Worm (Caenorhabditis elegans) whole organism, late embryonic: ENCODE data around the gene nhr-13.

Experiments used
- C08G9.2 ChIP-seq: sonication (generic microtip); optimal IDR thresholded peaks from 2 replicates; lab custom pipeline; 2016; ENCODE audit warnings: mild to moderate bottlenecking, missing genetic modification characterization, moderate library complexity, missing compliant biosample characterization
- C38D4.7 ChIP-seq: fragments of 200-800 bp; sonication (Bioruptor generic); optimal IDR thresholded peaks from 2 replicates; lab custom pipeline; 2018; ENCODE audit warnings: mild to moderate bottlenecking, missing genetic modification characterization, moderate library complexity, missing compliant biosample characterization
- F13H6.1 ChIP-seq: sonication (generic microtip); optimal IDR thresholded peaks from 2 replicates; lab custom pipeline; 2016; ENCODE audit warnings: missing genetic modification characterization, missing compliant biosample characterization
- K09A11.1 ChIP-seq: sonication (generic microtip); optimal IDR thresholded peaks from 2 replicates; lab custom pipeline; 2017; ENCODE audit warnings: antibody characterized with exemption, mild to moderate bottlenecking, missing genetic modification characterization, missing compliant biosample characterization; ENCODE audit not compliant: insufficient read depth
- Y22D7AL.16 ChIP-seq: sonication (generic microtip); optimal IDR thresholded peaks from 2 replicates; lab custom pipeline; 2016; ENCODE audit warnings: missing genetic modification characterization, missing compliant biosample characterization
- ahr-1 ChIP-seq: sonication (generic microtip); optimal IDR thresholded peaks from 2 replicates; lab custom pipeline; 2016; ENCODE audit warnings: missing genetic modification characterization, missing compliant biosample characterization
- ceh-19 ChIP-seq: fragments of 200-800 bp; sonication (Bioruptor generic); optimal IDR thresholded peaks from 2 replicates; lab custom pipeline; 2018; ENCODE audit warnings: mild to moderate bottlenecking, missing genetic modification characterization, missing compliant biosample characterization
- ceh-22 ChIP-seq: sonication (generic microtip); optimal IDR thresholded peaks from 2 replicates; lab custom pipeline; 2017; ENCODE audit warnings: missing biosample characterization, missing genetic modification characterization
- ceh-30 ChIP-seq: fragments of 150-350 bp; optimal IDR thresholded peaks from 2 replicates; lab custom pipeline; 2014; ENCODE audit warnings: missing biosample characterization, missing genetic modification characterization
- ceh-31 ChIP-seq: sonication (generic microtip); optimal IDR thresholded peaks from 2 replicates; lab custom pipeline; 2016; ENCODE audit warnings: missing genetic modification characterization, missing compliant biosample characterization
- ceh-34 ChIP-seq: sonication (generic microtip); optimal IDR thresholded peaks from 2 replicates; lab custom pipeline; 2016; ENCODE audit warnings: mild to moderate bottlenecking, missing genetic modification characterization, missing compliant biosample characterization
- ceh-45 ChIP-seq: fragments of 200-800 bp; sonication (Bioruptor generic); IDR thresholded peaks from 2 replicates; pipeline ENCODE4 v1.3.6; 2022; ENCODE audit warnings: missing genetic modification reagents, missing genetic modification characterization, missing compliant biosample characterization
- che-1 ChIP-seq: sonication (generic microtip); optimal IDR thresholded peaks from 2 replicates; lab custom pipeline; 2016; ENCODE audit warnings: mild to moderate bottlenecking, missing genetic modification characterization, missing compliant biosample characterization
- dmd-4 ChIP-seq: sonication (generic microtip); optimal IDR thresholded peaks from 2 replicates; lab custom pipeline; 2016; ENCODE audit warnings: borderline replicate concordance, missing genetic modification characterization, missing compliant biosample characterization
- dve-1 ChIP-seq: sonication (generic microtip); optimal IDR thresholded peaks from 2 replicates; lab custom pipeline; 2017; ENCODE audit warnings: antibody characterized with exemption, mild to moderate bottlenecking, missing genetic modification characterization, missing compliant biosample characterization
- elt-4 ChIP-seq: sonication (generic microtip); optimal IDR thresholded peaks from 2 replicates; lab custom pipeline; 2016; ENCODE audit warnings: missing genetic modification characterization, missing compliant biosample characterization
- eyg-1 ChIP-seq: sonication (generic microtip); optimal IDR thresholded peaks from 2 replicates; lab custom pipeline; 2016; ENCODE audit warnings: missing genotype, missing genetic modification characterization, missing compliant biosample characterization
- fax-1 ChIP-seq: sonication (generic microtip); optimal IDR thresholded peaks from 2 replicates; lab custom pipeline; 2016; ENCODE audit warnings: missing genotype, missing genetic modification characterization, missing compliant biosample characterization
- fkh-10 ChIP-seq: fragments of 150-350 bp; optimal IDR thresholded peaks from 2 replicates; lab custom pipeline; 2014; ENCODE audit warnings: missing biosample characterization, missing genetic modification reagents, missing genetic modification characterization
- fkh-6 ChIP-seq: sonication (generic microtip); optimal IDR thresholded peaks from 2 replicates; lab custom pipeline; 2016; ENCODE audit warnings: missing genetic modification characterization, missing compliant biosample characterization
- gmeb-2 ChIP-seq: sonication (generic microtip); optimal IDR thresholded peaks from 2 replicates; lab custom pipeline; 2016; ENCODE audit warnings: missing genetic modification characterization, inconsistent platforms, missing compliant biosample characterization
- hlh-15 ChIP-seq: sonication (generic microtip); optimal IDR thresholded peaks from 2 replicates; lab custom pipeline; 2016; ENCODE audit warnings: missing genetic modification characterization, missing compliant biosample characterization
- hlh-6 ChIP-seq: sonication (generic microtip); optimal IDR thresholded peaks from 2 replicates; lab custom pipeline; 2016; ENCODE audit warnings: missing genotype, missing genetic modification characterization, missing compliant biosample characterization
- lim-6 ChIP-seq: sonication (generic microtip); optimal IDR thresholded peaks from 2 replicates; lab custom pipeline; 2016; ENCODE audit warnings: missing genetic modification characterization, missing compliant biosample characterization
- lin-11 ChIP-seq: fragments of 200-800 bp; sonication (Bioruptor generic); optimal IDR thresholded peaks from 2 replicates; lab custom pipeline; 2018; ENCODE audit warnings: mild to moderate bottlenecking, missing genetic modification characterization, missing compliant biosample characterization
- madf-2 ChIP-seq: sonication (generic microtip); optimal IDR thresholded peaks from 2 replicates; lab custom pipeline; 2017; ENCODE audit warnings: missing genetic modification characterization, missing compliant biosample characterization
- nfya-1 ChIP-seq: sonication (generic microtip); optimal IDR thresholded peaks from 2 replicates; lab custom pipeline; 2017; ENCODE audit warnings: missing genetic modification characterization, mild to moderate bottlenecking, missing compliant biosample characterization, antibody characterized with exemption, moderate library complexity
- nhr-11 ChIP-seq: fragments of 150-350 bp; optimal IDR thresholded peaks from 2 replicates; lab custom pipeline; 2014; ENCODE audit warnings: missing biosample characterization, missing genetic modification characterization
- nhr-232 ChIP-seq: sonication (generic microtip); optimal IDR thresholded peaks from 2 replicates; lab custom pipeline; 2016; ENCODE audit warnings: missing genetic modification characterization, missing compliant biosample characterization
- npax-4 ChIP-seq: sonication (generic microtip); optimal IDR thresholded peaks from 2 replicates; lab custom pipeline; 2016; ENCODE audit warnings: missing genetic modification characterization, missing compliant biosample characterization
- odd-2 ChIP-seq: sonication (generic microtip); optimal IDR thresholded peaks from 2 replicates; lab custom pipeline; 2017; ENCODE audit warnings: antibody characterized with exemption, mild to moderate bottlenecking, missing genetic modification characterization, missing compliant biosample characterization
- pat-9 ChIP-seq: fragments of 200-800 bp; sonication (Bioruptor generic); optimal IDR thresholded peaks from 2 replicates; lab custom pipeline; 2018; ENCODE audit warnings: mild to moderate bottlenecking, missing genetic modification characterization, moderate library complexity, missing compliant biosample characterization
- pha-2 ChIP-seq: sonication (generic microtip); optimal IDR thresholded peaks from 2 replicates; lab custom pipeline; 2017; ENCODE audit warnings: mild to moderate bottlenecking, missing genetic modification characterization, missing compliant biosample characterization
- pha-4 ChIP-seq: fragments of 150-350 bp; optimal IDR thresholded peaks from 2 replicates; lab custom pipeline; 2018; ENCODE audit warnings: missing biosample characterization, missing genetic modification reagents, missing genetic modification characterization
- pros-1 ChIP-seq: fragments of 150-350 bp; optimal IDR thresholded peaks from 2 replicates; lab custom pipeline; 2014; ENCODE audit warnings: missing biosample characterization, missing genetic modification reagents, missing genetic modification characterization
- sdc-2 ChIP-seq: sonication (generic microtip); optimal IDR thresholded peaks from 2 replicates; lab custom pipeline; 2016; ENCODE audit warnings: missing genotype, missing genetic modification characterization, missing compliant biosample characterization
- sox-2 ChIP-seq: fragments of 200-800 bp; sonication (Bioruptor generic); IDR thresholded peaks from 2 replicates; pipeline ENCODE4 v1.3.6; 2022; ENCODE audit warnings: missing genetic modification reagents, missing genetic modification characterization, missing compliant biosample characterization
- sox-4 ChIP-seq: sonication (generic microtip); optimal IDR thresholded peaks from 2 replicates; lab custom pipeline; 2017; ENCODE audit warnings: mild to moderate bottlenecking, missing genetic modification characterization, inconsistent platforms, missing compliant biosample characterization
- tbx-7 ChIP-seq: sonication (generic microtip); optimal IDR thresholded peaks from 2 replicates; lab custom pipeline; 2016; ENCODE audit warnings: missing genotype, missing genetic modification characterization, missing compliant biosample characterization
- ttx-3 ChIP-seq: sonication (generic microtip); optimal IDR thresholded peaks from 2 replicates; lab custom pipeline; 2016; ENCODE audit warnings: missing genetic modification reagents, missing genetic modification characterization, missing compliant biosample characterization
- unc-42 ChIP-seq: sonication (generic microtip); optimal IDR thresholded peaks from 2 replicates; lab custom pipeline; 2016; ENCODE audit warnings: missing genotype, missing genetic modification characterization, missing compliant biosample characterization
- unc-86 ChIP-seq: sonication (generic microtip); optimal IDR thresholded peaks from 2 replicates; lab custom pipeline; 2016; ENCODE audit warnings: missing genetic modification characterization, missing compliant biosample characterization

The nhr-13 gene

ce11 chrV:2159331-2159730 lies 33.0 kb upstream of the nhr-13 start, which contains the start of gene C45H4.14:
Gene C45H4.14 (minus strand): TSS chrV:2159431.
- TF ChIP-seq dmd-4 (tag; lab: Kevin White, UChicago) (no peak), nfya-1 (tag; lab: Kevin White, UChicago) (no peak), che-1 (no peak), dve-1 (tag; lab: Kevin White, UChicago) (no peak), madf-2 (tag; lab: Kevin White, UChicago) (no peak), ceh-34 (tag; lab: Kevin White, UChicago) (no peak), unc-86 (no peak), C08G9.2 (tag; lab: Kevin White, UChicago) (no peak), lin-11 (no peak), npax-4 (no peak), elt-4 (tag; lab: Kevin White, UChicago) (no peak), hlh-6 (no peak), ceh-45 (GFP tag; lab: Robert Waterston, UW) (no peak), hlh-15 (tag; lab: Kevin White, UChicago) (no peak), sox-2 (GFP tag; lab: Robert Waterston, UW) (no peak)

ce11 chrV:2163735-2164134 lies 28.6 kb upstream of the nhr-13 start, which contains the start of gene str-255:
Gene str-255 (minus strand): TSS chrV:2163835.
- TF ChIP-seq nhr-232 (tag; lab: Kevin White, UChicago) (no peak), F13H6.1 (tag; lab: Kevin White, UChicago) (no peak), eyg-1 (no peak), C38D4.7 (no peak), fax-1 (tag; lab: Kevin White, UChicago) (no peak), elt-4 (tag; lab: Kevin White, UChicago) (no peak), pha-4 (tag; lab: Kevin White, UChicago) (no peak), ceh-22 (tag; lab: Kevin White, UChicago) (no peak), fkh-10 (GFP tag; lab: Kevin White, UChicago) (no peak), tbx-7 (tag; lab: Kevin White, UChicago) (no peak), nhr-11 (tag; lab: Kevin White, UChicago) (no peak), pros-1 (no peak), sdc-2 (tag; lab: Kevin White, UChicago) (no peak), Y22D7AL.16 (tag; lab: Kevin White, UChicago) (no peak)

ce11 chrV:2166679-2167078 lies 25.6 kb upstream of the nhr-13 start, which contains the start of gene srbc-19:
Gene srbc-19 (minus strand): TSS chrV:2166779.
- TF ChIP-seq pha-2 (tag; lab: Kevin White, UChicago) (no peak), ceh-19 (GFP tag; lab: Kevin White, UChicago) (no peak), sox-4 (no peak), unc-42 (tag; lab: Kevin White, UChicago) (no peak), C08G9.2 (tag; lab: Kevin White, UChicago) (no peak), lim-6 (tag; lab: Kevin White, UChicago) (no peak), nfya-1 (tag; lab: Kevin White, UChicago) (no peak), unc-86 (no peak), dmd-4 (tag; lab: Kevin White, UChicago) (no peak), ttx-3 (tag; lab: Kevin White, UChicago) (no peak), odd-2 (tag; lab: Kevin White, UChicago) (no peak)

- no peak for TF ChIP-seq pat-9
- no peak for TF ChIP-seq sdc-2 (tag; lab: Kevin White, UChicago)
- no peak for TF ChIP-seq gmeb-2 (tag; lab: Kevin White, UChicago)
- TF ChIP-seq K09A11.1 (tag; lab: Kevin White, UChicago), result no peak
- TF ChIP-seq Y22D7AL.16 (tag; lab: Kevin White, UChicago), result no peak
- TF ChIP-seq fkh-6 (tag; lab: Kevin White, UChicago), result no peak
- TF ChIP-seq ahr-1 (tag; lab: Kevin White, UChicago), result no peak
- no peak for TF ChIP-seq ceh-30
- TF ChIP-seq dve-1 (tag; lab: Kevin White, UChicago), result no peak
- no peak for TF ChIP-seq pha-4 (tag; lab: Kevin White, UChicago)
- no peak for TF ChIP-seq unc-86
- no peak for TF ChIP-seq ceh-19 (GFP tag; lab: Kevin White, UChicago)
- TF ChIP-seq nhr-232 (tag; lab: Kevin White, UChicago), result no peak
- TF ChIP-seq lin-11, result no peak
- no peak for TF ChIP-seq ceh-31 (tag; lab: Kevin White, UChicago)
Observed at ce11 chrV:2174465-2174864, 17.8 kb upstream of the nhr-13 start.
